Fruit fly (Drosophila melanogaster) whole organism, embryonic: ENCODE results near the gene CG5541.

Experiments used
- ATbp ChIP-seq: fragments of 200-800 bp; sonication (Bioruptor generic); optimal IDR thresholded peaks from 2 replicates; lab custom pipeline; 2017; ENCODE audit warnings: missing biosample characterization, mild to moderate bottlenecking, missing genetic modification characterization, missing genetic modification reagents
- Ada2b ChIP-seq: fragments of 200-800 bp; sonication (Bioruptor generic); IDR thresholded peaks from 2 replicates; pipeline ENCODE4 v1.3.6; 2022; ENCODE audit warnings: missing biosample characterization, missing genetic modification characterization
- CG10654 ChIP-seq: fragments of 200-800 bp; sonication (Bioruptor generic); optimal IDR thresholded peaks from 2 replicates; lab custom pipeline; 2016; ENCODE audit warnings: missing biosample characterization, missing genetic modification characterization
- CG13296 ChIP-seq: fragments of 200-800 bp; sonication (Bioruptor generic); optimal IDR thresholded peaks from 3 replicates; lab custom pipeline; 2018; ENCODE audit warnings: missing biosample characterization, mild to moderate bottlenecking, missing genetic modification characterization
- CG15073 ChIP-seq: fragments of 200-800 bp; sonication (Bioruptor generic); optimal IDR thresholded peaks from 2 replicates; lab custom pipeline; 2016; ENCODE audit warnings: missing biosample characterization, missing genetic modification characterization
- CG15269 ChIP-seq: fragments of 200-800 bp; sonication (Bioruptor generic); optimal IDR thresholded peaks from 2 replicates; lab custom pipeline; 2018; ENCODE audit warnings: missing biosample characterization, mild to moderate bottlenecking, missing genetic modification characterization, moderate library complexity
- CG1529 ChIP-seq: fragments of 200-800 bp; sonication (Bioruptor generic); optimal IDR thresholded peaks from 3 replicates; lab custom pipeline; 2018; ENCODE audit warnings: missing biosample characterization, missing genetic modification characterization
- CG15601 ChIP-seq: fragments of 200-800 bp; sonication (Bioruptor generic); optimal IDR thresholded peaks from 3 replicates; lab custom pipeline; 2019; ENCODE audit warnings: missing biosample characterization, mild to moderate bottlenecking, missing genetic modification characterization, moderate library complexity
- CG17568 ChIP-seq: fragments of 200-800 bp; sonication (Bioruptor generic); optimal IDR thresholded peaks from 2 replicates; lab custom pipeline; 2018; ENCODE audit warnings: missing biosample characterization, mild to moderate bottlenecking, missing genetic modification characterization, moderate library complexity
- CG30403 ChIP-seq: fragments of 200-800 bp; sonication (Bioruptor generic); optimal IDR thresholded peaks from 3 replicates; lab custom pipeline; 2016; ENCODE audit warnings: missing biosample characterization, missing genetic modification characterization
- CG31224 ChIP-seq: fragments of 200-800 bp; sonication (Bioruptor generic); IDR thresholded peaks from 2 replicates; pipeline ENCODE4 v1.3.6; 2022; ENCODE audit warnings: missing biosample characterization, missing genetic modification characterization
- CG31441 ChIP-seq: fragments of 200-800 bp; sonication (Bioruptor generic); IDR thresholded peaks from 2 replicates; pipeline ENCODE4 v1.3.6; 2022; ENCODE audit warnings: missing biosample characterization, missing genetic modification characterization
- CG32767 ChIP-seq: fragments of 200-800 bp; sonication (Bioruptor generic); IDR thresholded peaks from 2 replicates; pipeline ENCODE4 v1.3.6; 2022; ENCODE audit warnings: missing biosample characterization, missing genetic modification characterization
- CG42726 ChIP-seq: fragments of 200-800 bp; sonication (Bioruptor generic); IDR thresholded peaks from 2 replicates; pipeline ENCODE4 v1.3.6; 2022; ENCODE audit warnings: missing biosample characterization, missing genetic modification characterization; ENCODE audit not compliant: partially characterized antibody
- CG43689 ChIP-seq: fragments of 200-800 bp; sonication (Bioruptor generic); IDR thresholded peaks from 2 replicates; pipeline ENCODE4 v1.3.6; 2022; ENCODE audit warnings: missing biosample characterization, missing genetic modification characterization
- CG6791 ChIP-seq: fragments of 200-800 bp; sonication (Bioruptor generic); IDR thresholded peaks from 3 replicates; pipeline ENCODE4 v1.3.6; 2022; ENCODE audit warnings: missing biosample characterization, missing genetic modification characterization; ENCODE audit not compliant: partially characterized antibody
- CG7963 ChIP-seq: fragments of 200-800 bp; sonication (Bioruptor generic); IDR thresholded peaks from 3 replicates; pipeline ENCODE4 v1.3.6; 2022; ENCODE audit warnings: missing biosample characterization, missing genetic modification characterization; ENCODE audit not compliant: partially characterized antibody
- CrebB ChIP-seq: fragments of 200-800 bp; sonication (Bioruptor generic); optimal IDR thresholded peaks from 3 replicates; lab custom pipeline; 2018; ENCODE audit warnings: missing biosample characterization, mild to moderate bottlenecking, missing genetic modification characterization
- D19A ChIP-seq: fragments of 200-800 bp; optimal IDR thresholded peaks from 3 replicates; lab custom pipeline; 2019; ENCODE audit warnings: missing biosample characterization, mild to moderate bottlenecking, missing genetic modification characterization, moderate library complexity
- Dad ChIP-seq: fragments of 200-800 bp; sonication (Bioruptor generic); optimal IDR thresholded peaks from 3 replicates; lab custom pipeline; 2016; ENCODE audit warnings: missing biosample characterization, missing genetic modification characterization
- Deaf1 ChIP-seq: fragments of 200-800 bp; optimal IDR thresholded peaks from 3 replicates; lab custom pipeline; 2019; ENCODE audit warnings: missing biosample characterization, mild to moderate bottlenecking, missing genetic modification characterization, moderate library complexity
- Dek ChIP-seq: fragments of 200-800 bp; sonication (Bioruptor generic); optimal IDR thresholded peaks from 3 replicates; lab custom pipeline; 2019; ENCODE audit warnings: missing biosample characterization, mild to moderate bottlenecking, missing genetic modification characterization, moderate library complexity
- Doc3 ChIP-seq: fragments of 200-800 bp; sonication (Bioruptor generic); IDR thresholded peaks from 3 replicates; pipeline ENCODE4 v1.3.6; 2022; ENCODE audit warnings: missing biosample characterization, missing genetic modification characterization; ENCODE audit not compliant: partially characterized antibody
- E2f2 ChIP-seq: fragments of 200-800 bp; sonication (Bioruptor generic); IDR thresholded peaks from 2 replicates; pipeline ENCODE4 v1.3.6; 2022; ENCODE audit warnings: missing biosample characterization, missing genetic modification characterization
- Nf-YA ChIP-seq: fragments of 200-800 bp; sonication (Bioruptor generic); IDR thresholded peaks from 2 replicates; pipeline ENCODE4 v1.3.6; 2022; ENCODE audit warnings: missing biosample characterization, missing genetic modification characterization
- NfI ChIP-seq: fragments of 200-800 bp; sonication (Bioruptor generic); optimal IDR thresholded peaks from 3 replicates; lab custom pipeline; 2018; ENCODE audit warnings: missing biosample characterization, mild to moderate bottlenecking, missing genetic modification characterization, moderate library complexity
- Oaz ChIP-seq: fragments of 200-800 bp; sonication (Bioruptor generic); IDR thresholded peaks from 2 replicates; pipeline ENCODE4 v1.3.6; 2022; ENCODE audit warnings: missing biosample characterization, missing genetic modification characterization
- Oli ChIP-seq: fragments of 200-800 bp; sonication (Bioruptor generic); optimal IDR thresholded peaks from 2 replicates; lab custom pipeline; 2018; ENCODE audit warnings: missing biosample characterization, mild to moderate bottlenecking, missing genetic modification characterization, moderate library complexity
- Rfx ChIP-seq: fragments of 200-800 bp; sonication (Bioruptor generic); IDR thresholded peaks from 2 replicates; pipeline ENCODE4 v1.3.6; 2022; ENCODE audit warnings: missing biosample characterization, missing genetic modification characterization
- Sox100B ChIP-seq: fragments of 200-800 bp; sonication (Bioruptor generic); optimal IDR thresholded peaks from 3 replicates; lab custom pipeline; 2018; ENCODE audit warnings: missing biosample characterization, mild to moderate bottlenecking, missing genetic modification characterization
- Taf1 ChIP-seq: fragments of 200-800 bp; sonication (Bioruptor generic); IDR thresholded peaks from 2 replicates; pipeline ENCODE4 v1.3.6; 2022; ENCODE audit warnings: missing biosample characterization, missing genetic modification characterization
- YL-1 ChIP-seq: fragments of 200-800 bp; sonication (Bioruptor generic); optimal IDR thresholded peaks from 3 replicates; lab custom pipeline; 2017; ENCODE audit warnings: missing biosample characterization, mild to moderate bottlenecking, missing genetic modification characterization
- abd-A ChIP-seq: fragments of 200-800 bp; sonication (Bioruptor generic); optimal IDR thresholded peaks from 3 replicates; lab custom pipeline; 2019; ENCODE audit warnings: missing biosample characterization, mild to moderate bottlenecking, missing genetic modification characterization, moderate library complexity
- ash1 ChIP-seq: fragments of 200-800 bp; sonication (Bioruptor generic); optimal IDR thresholded peaks from 2 replicates; lab custom pipeline; 2018; ENCODE audit warnings: missing biosample characterization, mild to moderate bottlenecking, missing genetic modification characterization
- ato ChIP-seq: fragments of 200-800 bp; sonication (Bioruptor generic); IDR thresholded peaks from 2 replicates; pipeline ENCODE4 v1.3.6; 2022; ENCODE audit warnings: missing biosample characterization, missing genetic modification characterization; ENCODE audit not compliant: partially characterized antibody
- bcd ChIP-seq: fragments of 200-800 bp; sonication (Bioruptor generic); optimal IDR thresholded peaks from 2 replicates; lab custom pipeline; 2017; ENCODE audit warnings: missing biosample characterization, mild to moderate bottlenecking, missing genetic modification characterization
- emc ChIP-seq: fragments of 200-800 bp; sonication (Bioruptor generic); optimal IDR thresholded peaks from 2 replicates; lab custom pipeline; 2016; ENCODE audit warnings: missing biosample characterization, missing genetic modification characterization
- fu2 ChIP-seq: fragments of 200-800 bp; sonication (Bioruptor generic); optimal IDR thresholded peaks from 2 replicates; lab custom pipeline; 2016; ENCODE audit warnings: missing biosample characterization, missing genetic modification characterization
- gro ChIP-seq: fragments of 200-800 bp; sonication (Bioruptor generic); optimal IDR thresholded peaks from 2 replicates; lab custom pipeline; 2016; ENCODE audit warnings: missing biosample characterization, missing genetic modification characterization
- gsb ChIP-seq: fragments of 200-800 bp; sonication (Bioruptor generic); IDR thresholded peaks from 2 replicates; pipeline ENCODE4 v1.3.6; 2022; ENCODE audit warnings: missing biosample characterization, missing genetic modification characterization
- her ChIP-seq: fragments of 200-800 bp; sonication (Bioruptor generic); optimal IDR thresholded peaks from 2 replicates; lab custom pipeline; 2016; ENCODE audit warnings: missing biosample characterization, missing genetic modification characterization
- ro ChIP-seq: fragments of 200-800 bp; sonication (Bioruptor generic); IDR thresholded peaks from 2 replicates; pipeline ENCODE4 v1.3.6; 2022; ENCODE audit warnings: missing biosample characterization, missing genetic modification characterization
- seq ChIP-seq: fragments of 200-800 bp; sonication (Bioruptor generic); IDR thresholded peaks from 2 replicates; pipeline ENCODE4 v1.3.6; 2022; ENCODE audit warnings: missing biosample characterization, missing genetic modification characterization
- so ChIP-seq: fragments of 200-800 bp; sonication (Bioruptor generic); IDR thresholded peaks from 3 replicates; pipeline ENCODE4 v1.3.6; 2022; ENCODE audit warnings: missing biosample characterization, missing genetic modification characterization
- trem ChIP-seq: fragments of 200-800 bp; optimal IDR thresholded peaks from 3 replicates; lab custom pipeline; 2019; ENCODE audit warnings: missing biosample characterization, mild to moderate bottlenecking, missing genetic modification characterization, moderate library complexity
- trh ChIP-seq: fragments of 200-800 bp; sonication (Bioruptor generic); optimal IDR thresholded peaks from 2 replicates; lab custom pipeline; 2016; ENCODE audit warnings: missing biosample characterization, missing genetic modification characterization
- tx ChIP-seq: fragments of 200-800 bp; sonication (Bioruptor generic); optimal IDR thresholded peaks from 2 replicates; lab custom pipeline; 2016; ENCODE audit warnings: missing biosample characterization, missing genetic modification characterization
- zen ChIP-seq: fragments of 200-800 bp; sonication (Bioruptor generic); optimal IDR thresholded peaks from 3 replicates; lab custom pipeline; 2018; ENCODE audit warnings: missing biosample characterization, mild to moderate bottlenecking, missing genetic modification characterization, moderate library complexity
- zfh2 ChIP-seq: fragments of 200-800 bp; sonication (Bioruptor generic); optimal IDR thresholded peaks from 2 replicates; lab custom pipeline; 2016; ENCODE audit warnings: missing biosample characterization, missing genetic modification characterization

The CG5541 gene

DNA sequence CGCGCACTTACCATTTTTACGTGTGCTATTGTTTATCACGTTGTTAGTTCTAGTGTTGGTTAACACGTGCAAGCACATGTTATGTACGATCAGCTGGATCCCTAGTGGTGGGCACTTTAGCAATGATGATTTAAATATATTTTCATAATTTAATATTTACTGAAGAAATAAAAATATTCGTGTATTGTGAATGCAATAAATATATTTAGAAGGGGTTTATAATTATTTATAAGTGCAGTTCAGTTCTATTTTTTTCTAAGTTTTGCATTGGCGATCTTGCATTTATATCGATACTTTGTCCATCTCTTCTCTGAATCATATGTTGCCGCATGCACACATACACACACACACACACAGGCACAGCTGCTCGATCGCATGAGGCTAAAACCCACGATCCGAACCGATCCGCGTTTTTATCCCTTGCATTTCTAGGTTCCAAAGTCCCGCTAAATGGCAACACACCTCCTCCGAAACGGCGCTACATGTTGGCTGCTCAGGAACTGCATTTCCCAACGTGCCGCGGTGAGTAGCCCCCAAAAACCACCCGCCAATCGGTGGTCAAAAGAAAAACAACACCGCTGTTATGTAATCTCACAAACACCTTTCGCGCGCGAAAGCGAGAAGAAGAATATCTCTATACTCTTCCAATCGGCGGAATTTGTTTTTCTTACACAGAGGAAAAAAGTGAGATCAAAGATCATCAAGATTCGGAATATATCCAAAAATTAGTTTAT lies 42.0 kb downstream of the CG5541 start, which contains the start of the genes CG15027 and Dbct (continued):
- TF ChIP-seq bcd (GFP tag; lab: Kevin White, UChicago) (peak; percentile 32), gsb (no peak), seq (GFP tag; lab: Robert Waterston, UW) (no peak), ato (0 out of 2 replicates have a peak, but pooled peaks have one; percentile 24), CG30403 (peak; percentile 76), CrebB (tag; lab: Kevin White, UChicago) (no peak), zen (tag; lab: Kevin White, UChicago) (peak; percentile 57), CG15073 (GFP tag; lab: Kevin White, UChicago) (no peak), CG15269 (tag; lab: Kevin White, UChicago) (peak; percentile 65), CG42726 (no peak), YL-1 (peak; percentile 88), CG31441 (GFP tag; lab: Robert Waterston, UW) (peak; percentile 51; the same call in 1 of the 2 replicates), NfI (GFP tag; lab: Kevin White, UChicago) (peak; percentile 55), Nf-YA (peak; percentile 18; the same call in 1 of the 2 replicates), CG31224 (GFP tag; lab: Robert Waterston, UW) (peak; percentile 62), ash1 (GFP tag; lab: Kevin White, UChicago) (no peak), Doc3 (GFP tag; lab: Robert Waterston, UW) (peak; percentile 73; the same call in 2 of the 3 replicates), Dek (tag; lab: Kevin White, UChicago) (peak; percentile 46), ATbp (GFP tag; lab: Kevin White, UChicago) (peak; percentile 19), ro (no peak), CG17568 (GFP tag; lab: Kevin White, UChicago) (no peak), gro (no peak), CG15601 (tag; lab: Kevin White, UChicago) (peak; percentile 47), her (GFP tag; lab: Kevin White, UChicago) (no peak), CG6791 (GFP tag; lab: Robert Waterston, UW) (peak; percentile 49; the same call in 2 of the 3 replicates), fu2 (no peak), trh (no peak), CG13296 (peak; percentile 38), CG10654 (GFP tag; lab: Kevin White, UChicago) (peak; percentile 64), Ada2b (GFP tag; lab: Robert Waterston, UW) (peak; percentile 64), CG7963 (GFP tag; lab: Robert Waterston, UW) (no peak), zfh2 (GFP tag; lab: Kevin White, UChicago) (no peak), abd-A (tag; lab: Kevin White, UChicago) (peak; percentile 36), D19A (tag; lab: Kevin White, UChicago) (peak; percentile 50), Oaz (GFP tag; lab: Robert Waterston, UW) (peak; percentile 11; the same call in 1 of the 2 replicates), CG1529 (GFP tag; lab: Kevin White, UChicago) (peak; percentile 24), CG43689 (GFP tag; lab: Robert Waterston, UW) (no peak), Deaf1 (tag; lab: Kevin White, UChicago) (peak; percentile 19), Sox100B (GFP tag; lab: Kevin White, UChicago) (peak; percentile 44), so (no peak; the same call in 2 of the 3 replicates), Rfx (GFP tag; lab: Robert Waterston, UW) (peak; percentile 72), Dad (GFP tag; lab: Kevin White, UChicago) (no peak), CG32767 (GFP tag; lab: Robert Waterston, UW) (peak; percentile 68; the same call in 1 of the 2 replicates), Taf1 (GFP tag; lab: Robert Waterston, UW) (0 out of 2 replicates have a peak, but pooled peaks have one; percentile 28), emc (GFP tag; lab: Kevin White, UChicago) (no peak), trem (tag; lab: Kevin White, UChicago) (peak; percentile 76), E2f2 (peak; percentile 22; the same call in 1 of the 2 replicates), tx (GFP tag; lab: Kevin White, UChicago) (no peak), Oli (tag; lab: Kevin White, UChicago) (peak; percentile 61)
